Worm (Caenorhabditis elegans): ENCODE measurements around the gene gpa-18.

The gpa-18 gene

ce11 chrIV:5149793-5150192 is 45.6 kb downstream of the gpa-18 start, which contains the start of gene C24D10.5:
Gene C24D10.5 (plus strand): TSS chrIV:5150093.
- no peak for TF ChIP-seq dao-5 (tag; optimal IDR thresholded peaks at IDR 0.05)
- no peak for TF ChIP-seq W03F9.2 (tag; optimal IDR thresholded peaks at IDR 0.05)
- no peak for TF ChIP-seq him-1 (tag; optimal IDR thresholded peaks at IDR 0.05)

DNA sequence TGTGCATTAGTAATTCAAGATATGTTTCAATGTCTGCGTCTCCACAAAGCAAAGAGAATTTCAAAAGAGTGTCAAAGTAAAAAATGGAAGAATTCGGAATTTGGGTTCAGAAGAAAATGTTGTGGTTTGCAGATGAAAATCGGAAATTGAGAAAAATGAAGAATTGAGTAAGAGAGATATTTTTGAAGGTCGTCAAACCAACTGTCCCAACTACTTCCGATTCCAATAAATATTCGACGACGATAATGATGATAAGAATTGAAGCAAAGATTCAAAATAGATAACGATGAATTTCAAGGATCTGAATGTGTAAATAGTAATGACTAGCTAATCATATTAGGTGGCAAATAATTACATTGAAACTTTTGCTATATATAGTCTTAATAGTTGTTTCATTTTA is 55.5 kb downstream of the gpa-18 start:
- TF ChIP-seq him-1 (tag; optimal IDR thresholded peaks at IDR 0.05) (no peak), dao-5 (tag; optimal IDR thresholded peaks at IDR 0.05) (no peak), W03F9.2 (tag; optimal IDR thresholded peaks at IDR 0.05) (no peak)

ce11 chrIV:5139189-5139588 is 56.2 kb downstream of the gpa-18 start:
- TF ChIP-seq him-1 (tag; optimal IDR thresholded peaks at IDR 0.05) (no peak), dao-5 (tag; optimal IDR thresholded peaks at IDR 0.05) (no peak)
